Fruit fly (Drosophila melanogaster): ENCODE data around the gene CG15696.

The CG15696 gene

dm6 chr3R:20890505-20890904 is 43.6 kb downstream of the CG15696 start:
- TF ChIP-seq CG8159 (tag; optimal IDR thresholded peaks at IDR 0.05) (no peak), CG17806 (tag; optimal IDR thresholded peaks at IDR 0.05) (no peak), D1 (tag; optimal IDR thresholded peaks at IDR 0.05) (no peak), CG4496 (GFP tag; IDR thresholded peaks at IDR 0.05) (no peak), CG8301 (tag; optimal IDR thresholded peaks at IDR 0.05) (no peak), gl (tag; optimal IDR thresholded peaks at IDR 0.05) (no peak)

dm6 chr3R:20890920-20891319 is 44.1 kb downstream of the CG15696 start:
- TF ChIP-seq CG15710 (tag; optimal IDR thresholded peaks at IDR 0.05) (no peak), CG14655 (GFP tag; optimal IDR thresholded peaks at IDR 0.05) (no peak), Pif1B (GFP tag; optimal IDR thresholded peaks at IDR 0.05) (no peak), CG9948 (tag; optimal IDR thresholded peaks at IDR 0.05) (no peak), CG32121 (GFP tag; IDR thresholded peaks at IDR 0.05) (no peak), CG8159 (tag; optimal IDR thresholded peaks at IDR 0.05) (no peak), CG8301 (tag; optimal IDR thresholded peaks at IDR 0.05) (no peak), Pif1A (GFP tag; optimal IDR thresholded peaks at IDR 0.05) (no peak), CG17806 (tag; optimal IDR thresholded peaks at IDR 0.05) (no peak), CG10348 (GFP tag; IDR thresholded peaks at IDR 0.05) (no peak), D1 (tag; optimal IDR thresholded peaks at IDR 0.05) (no peak), gl (tag; optimal IDR thresholded peaks at IDR 0.05) (no peak), Snoo (tag; optimal IDR thresholded peaks at IDR 0.05) (no peak), fd96Ca (GFP tag; IDR thresholded peaks at IDR 0.05) (no peak)

DNA sequence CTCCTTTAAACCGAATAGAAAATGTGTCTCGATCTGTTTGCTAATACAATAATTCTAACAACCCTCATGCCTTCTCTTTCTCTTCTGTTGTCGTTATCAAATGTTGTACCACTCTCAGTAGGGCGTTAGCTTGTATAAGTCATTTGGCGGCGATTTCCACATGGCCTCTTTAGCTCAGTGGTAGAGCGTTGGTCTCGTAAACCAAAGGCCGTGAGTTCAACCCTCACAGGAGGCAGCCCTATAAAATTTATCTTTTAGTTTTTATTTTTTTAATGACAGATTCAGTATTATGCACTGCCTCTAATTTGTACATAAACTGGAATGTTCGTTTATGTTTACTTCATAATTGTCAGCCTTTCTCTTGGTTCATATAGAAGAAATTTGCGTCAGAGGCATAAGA is 44.6 kb downstream of the CG15696 start:
- TF ChIP-seq CG9948 (tag; optimal IDR thresholded peaks at IDR 0.05): no peak
- no peak for TF ChIP-seq CG8301 (tag; optimal IDR thresholded peaks at IDR 0.05)
- no peak for TF ChIP-seq Pif1A (GFP tag; optimal IDR thresholded peaks at IDR 0.05)

- TF ChIP-seq CG14655 (GFP tag; optimal IDR thresholded peaks at IDR 0.05) (no peak), CG4496 (GFP tag; IDR thresholded peaks at IDR 0.05) (no peak), gl (tag; optimal IDR thresholded peaks at IDR 0.05) (no peak), CG34367 (tag; optimal IDR thresholded peaks at IDR 0.05) (no peak), Ets98B (GFP tag; IDR thresholded peaks at IDR 0.05) (no peak), rn (GFP tag; IDR thresholded peaks at IDR 0.05) (no peak), CG12605 (GFP tag; IDR thresholded peaks at IDR 0.05) (0 out of 2 replicates have a peak, but pooled peaks have one; percentile 10)
These were observed 50.3 kb downstream of the CG15696 start, which contains the start of gene Ktl for dm6 chr3R:20897128-20897527. Gene Ktl (minus strand): TSS chr3R:20897320.

All from whole organism, pupa.